Fruit fly (Drosophila melanogaster): ENCODE measurements around the gene CG1750.
A peak's percentile ranks its signal among the peaks of the same experiment; 100 is the strongest.

The CG1750 gene

DNA sequence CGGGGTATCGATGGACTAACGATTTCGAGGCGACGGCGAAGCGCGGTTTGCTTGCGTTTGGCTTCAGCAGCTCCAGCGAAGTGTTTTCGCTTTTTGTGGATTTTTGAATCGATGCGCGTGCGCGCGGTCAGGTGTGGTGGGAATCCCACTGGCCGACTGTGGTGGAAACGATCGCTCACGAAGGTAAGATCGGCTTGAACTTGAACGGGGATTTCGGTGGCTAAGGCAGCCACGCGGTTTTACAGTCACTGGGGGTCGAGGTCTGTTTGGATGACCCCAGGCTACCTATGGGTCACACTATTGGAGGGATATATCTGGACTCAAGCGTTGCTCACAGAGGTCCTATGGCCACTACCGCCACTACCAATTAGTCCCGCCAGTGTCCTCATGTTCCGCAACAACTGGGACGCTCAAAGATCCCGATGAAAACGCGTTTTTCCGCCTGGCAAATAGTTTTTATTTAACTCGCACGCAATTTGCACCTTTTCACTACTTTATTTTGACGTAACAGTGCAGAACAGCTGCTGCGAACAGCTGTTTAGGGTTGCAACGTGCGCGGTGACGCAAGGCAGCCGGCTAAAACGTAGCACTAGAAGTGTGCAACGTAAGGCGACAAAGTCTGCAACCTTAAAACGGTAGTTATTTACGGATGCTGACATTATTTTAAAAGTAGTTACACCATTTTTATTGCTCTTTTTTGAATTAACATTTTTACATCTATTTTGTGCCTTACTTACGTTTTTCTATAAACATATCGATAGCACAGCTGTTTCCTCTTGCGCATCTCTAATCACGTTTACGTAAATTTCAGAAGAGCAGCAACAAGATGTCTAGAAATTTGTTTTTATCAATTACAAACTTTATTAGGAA is 2.4 kb downstream of the CG1750 start, which contains the start of the genes qless and mRpL32 (continued):
- TF ChIP-seq CG18619 (GFP tag; optimal IDR thresholded peaks at IDR 0.05) (no peak), CG13296 (GFP tag; optimal IDR thresholded peaks at IDR 0.05) (peak; percentile 49), CG16863 (GFP tag; optimal IDR thresholded peaks at IDR 0.05) (peak; percentile 21), Side (GFP tag; optimal IDR thresholded peaks at IDR 0.05) (peak; percentile 59), GATAe (GFP tag; conservative IDR thresholded peaks at IDR 0.05) (peak; percentile 61), CG4328 (GFP tag; optimal IDR thresholded peaks at IDR 0.05) (no peak), CG7745 (tag; optimal IDR thresholded peaks at IDR 0.05) (no peak), nom (GFP tag; optimal IDR thresholded peaks at IDR 0.05) (no peak), aop (GFP tag; IDR thresholded peaks at IDR 0.05) (no peak), CG13894 (tag; optimal IDR thresholded peaks at IDR 0.05) (no peak), CG31441 (GFP tag; IDR thresholded peaks at IDR 0.05) (peak; percentile 47; the same call in 1 of the 2 replicates), phol (tag; optimal IDR thresholded peaks at IDR 0.05) (peak; percentile 74), stwl (tag; optimal IDR thresholded peaks at IDR 0.05) (peak; percentile 54), Ets97D (GFP tag; optimal IDR thresholded peaks at IDR 0.05) (peak; percentile 42), zen (tag; optimal IDR thresholded peaks at IDR 0.05) (peak; percentile 51), CG6683 (GFP tag; optimal IDR thresholded peaks at IDR 0.05) (no peak), CG9609 (GFP tag; optimal IDR thresholded peaks at IDR 0.05) (peak; percentile 26), Abd-B (GFP tag; optimal IDR thresholded peaks at IDR 0.05) (no peak), shn (GFP tag; optimal IDR thresholded peaks at IDR 0.05) (peak; percentile 48), NC2α (GFP tag; optimal IDR thresholded peaks at IDR 0.05) (no peak), CG7271 (tag; optimal IDR thresholded peaks at IDR 0.05) (no peak), CG9797 (GFP tag; optimal IDR thresholded peaks at IDR 0.05) (peak; percentile 42), maf-S (GFP tag; optimal IDR thresholded peaks at IDR 0.05) (peak; percentile 22), Pdp1 (GFP tag; optimal IDR thresholded peaks at IDR 0.05) (peak; percentile 71 to 99), CG6765 (GFP tag; optimal IDR thresholded peaks at IDR 0.05) (no peak), jumu (GFP tag; optimal IDR thresholded peaks at IDR 0.05) (peak; percentile 83), eve (GFP tag; optimal IDR thresholded peaks at IDR 0.05) (no peak), vvl (GFP tag; IDR thresholded peaks at IDR 0.05) (peak; percentile 89), CG15601 (tag; optimal IDR thresholded peaks at IDR 0.05) (no peak), CG16813 (GFP tag; IDR thresholded peaks at IDR 0.05; ENCODE audit: partially characterized antibody) (peak; percentile 70), CG10431 (GFP tag; optimal IDR thresholded peaks at IDR 0.05) (no peak), fru (optimal IDR thresholded peaks at IDR 0.05) (no peak), Hr39 (optimal IDR thresholded peaks at IDR 0.05) (no peak), Dad (GFP tag; optimal IDR thresholded peaks at IDR 0.05) (peak; percentile 89), CG1233 (GFP tag; optimal IDR thresholded peaks at IDR 0.05) (no peak), HLHmδ (GFP tag; optimal IDR thresholded peaks at IDR 0.05) (peak; percentile 2), fd64A (GFP tag; optimal IDR thresholded peaks at IDR 0.05) (no peak), CG31365 (tag; optimal IDR thresholded peaks at IDR 0.05) (no peak), dysf (GFP tag; IDR thresholded peaks at IDR 0.05) (peak; percentile 74), CG43689 (GFP tag; IDR thresholded peaks at IDR 0.05) (peak; percentile 13; the same call in 1 of the 2 replicates), CG13123 (GFP tag; optimal IDR thresholded peaks at IDR 0.05) (no peak), Mad (GFP tag; optimal IDR thresholded peaks at IDR 0.05) (no peak), pan (optimal IDR thresholded peaks at IDR 0.05) (no peak), pan (GFP tag; optimal IDR thresholded peaks at IDR 0.05 in 1 of 2, IDR thresholded peaks at IDR 0.05 in 1 of 2) (peak in 1 of 2 experiments; percentile 89), CG9817 (tag; optimal IDR thresholded peaks at IDR 0.05) (peak; percentile 33), MBD-R2 (GFP tag; IDR thresholded peaks at IDR 0.05) (peak; percentile 80; the same call in 1 of the 2 replicates), CG7839 (tag; optimal IDR thresholded peaks at IDR 0.05) (no peak), CG33557 (GFP tag; optimal IDR thresholded peaks at IDR 0.05) (no peak), CG4820 (GFP tag; optimal IDR thresholded peaks at IDR 0.05) (peak; percentile 69), CG5953 (GFP tag; IDR thresholded peaks at IDR 0.05) (no peak)

All from whole organism, embryonic.